Worm (Caenorhabditis elegans) whole organism, dauer: ENCODE results near the gene cyp-33C12.

ENCODE experiments used
- unc-62 ChIP-seq: sonication (generic microtip); optimal IDR thresholded peaks from 2 replicates; lab custom pipeline; 2017; ENCODE audit warnings: missing biosample characterization, missing genetic modification reagents, missing genetic modification characterization

The cyp-33C12 gene

DNA sequence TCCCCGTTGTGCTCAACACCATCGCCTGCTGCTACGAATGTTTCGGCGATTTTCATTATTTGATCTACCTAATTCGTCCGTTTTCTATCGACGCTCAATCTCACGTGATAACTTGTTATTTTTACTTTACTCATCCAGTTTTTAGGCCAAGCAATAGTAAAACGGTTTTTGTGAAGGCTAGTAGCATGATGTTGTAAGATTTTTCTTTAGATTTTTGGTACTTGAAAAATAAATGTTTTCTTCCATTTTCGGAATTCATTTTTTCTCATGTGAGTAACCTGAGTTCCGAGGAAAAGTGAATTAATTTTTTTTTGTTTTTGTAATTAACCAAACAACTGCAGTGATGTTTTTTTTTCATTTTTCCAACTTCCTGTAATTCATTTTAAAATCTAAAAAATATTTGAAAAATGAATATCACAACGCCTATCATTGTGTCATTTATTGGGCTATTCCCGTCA is 26.9 kb downstream of the cyp-33C12 start, which contains the start of gene srbc-17:
TSS of gene srbc-17 (plus strand) at position 408 of the 458 bp plus-strand sequence.
- no peak for TF ChIP-seq unc-62

DNA sequence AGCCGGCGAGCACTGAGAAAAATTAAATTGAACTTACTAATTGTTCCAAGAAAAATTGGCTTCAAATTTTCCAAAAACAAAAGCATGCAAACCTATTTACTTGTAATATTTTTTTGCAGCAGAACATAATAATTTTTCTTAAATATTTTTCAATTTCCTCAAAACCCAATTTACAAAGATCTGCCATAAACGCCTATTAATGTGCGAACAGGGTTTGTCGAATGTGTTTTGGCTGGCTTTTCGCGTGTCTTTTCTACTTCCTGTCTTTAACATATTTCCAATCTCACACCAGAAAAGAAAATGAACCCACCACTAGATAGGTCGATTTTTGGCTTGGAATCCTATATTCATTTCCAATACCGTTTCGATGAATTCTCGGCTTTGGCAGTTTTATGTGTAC is 29.0 kb downstream of the cyp-33C12 start, which contains the start of gene C45H4.18:
TSS of gene C45H4.18 (plus strand) at position 301 of the 400 bp plus-strand sequence.
- no peak for TF ChIP-seq unc-62

DNA sequence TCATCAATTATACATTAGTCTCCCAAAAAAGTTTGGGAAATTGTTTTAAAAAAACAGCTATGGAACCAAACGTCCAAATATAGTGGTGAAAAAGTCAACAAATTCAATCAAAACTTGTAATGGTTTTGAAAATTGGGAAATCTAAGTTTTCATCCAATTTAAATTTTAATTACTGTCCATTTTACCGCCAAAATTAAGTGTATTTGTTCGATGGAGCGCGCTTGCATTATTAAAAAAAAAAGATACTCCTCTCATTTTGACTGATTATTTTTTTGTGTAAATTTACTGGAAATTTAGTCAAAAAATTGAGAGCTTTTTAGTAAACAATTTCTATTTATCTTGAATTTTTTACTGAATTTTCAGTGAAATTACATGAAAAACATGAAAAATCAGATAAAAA is 29.7 kb downstream of the cyp-33C12 start:
- TF ChIP-seq unc-62, result no peak

DNA sequence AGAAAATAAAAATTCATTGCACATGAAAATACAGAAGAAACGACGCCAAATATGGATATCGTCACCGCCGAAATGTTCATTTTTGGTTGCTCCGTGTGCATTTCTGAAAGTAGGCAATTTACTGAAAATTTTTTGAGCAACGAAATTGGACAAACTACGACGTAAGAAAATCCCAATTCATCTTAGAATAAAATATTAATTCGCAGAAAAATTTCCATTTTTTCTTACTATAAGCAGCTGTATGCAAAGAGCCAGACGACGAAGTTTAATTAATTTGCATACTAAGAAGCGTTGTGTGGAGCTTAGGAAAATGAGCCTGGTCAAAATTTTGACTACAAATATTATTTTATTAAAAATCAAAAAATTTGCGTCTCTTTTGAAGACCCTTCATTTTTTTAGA is 37.5 kb downstream of the cyp-33C12 start, which contains the start of gene srbc-19:
TSS of gene srbc-19 (minus strand) at position 101 of the 400 bp plus-strand sequence.
- no peak for TF ChIP-seq unc-62

DNA sequence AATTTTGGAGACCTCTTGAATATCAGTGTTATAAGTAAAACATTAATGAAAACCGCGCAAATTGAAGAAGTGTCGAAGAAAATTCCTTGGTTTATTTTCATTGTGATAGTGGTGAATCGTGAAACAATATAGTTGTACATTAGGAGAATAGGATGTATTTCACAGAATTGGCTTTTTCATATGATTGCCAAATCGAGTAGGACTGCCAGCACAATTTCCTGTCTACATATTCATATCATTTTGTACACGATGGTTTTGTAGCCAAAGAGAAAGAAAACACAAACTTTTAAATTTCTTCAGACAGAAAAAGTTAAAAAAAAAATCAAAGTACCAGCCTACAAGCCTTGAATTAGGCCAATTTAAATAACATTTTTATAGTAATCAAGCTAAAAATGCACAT is 40.5 kb downstream of the cyp-33C12 start, which contains the start of gene str-255:
TSS of gene str-255 (minus strand) at position 101 of the 400 bp plus-strand sequence.
- TF ChIP-seq unc-62, result no peak

DNA sequence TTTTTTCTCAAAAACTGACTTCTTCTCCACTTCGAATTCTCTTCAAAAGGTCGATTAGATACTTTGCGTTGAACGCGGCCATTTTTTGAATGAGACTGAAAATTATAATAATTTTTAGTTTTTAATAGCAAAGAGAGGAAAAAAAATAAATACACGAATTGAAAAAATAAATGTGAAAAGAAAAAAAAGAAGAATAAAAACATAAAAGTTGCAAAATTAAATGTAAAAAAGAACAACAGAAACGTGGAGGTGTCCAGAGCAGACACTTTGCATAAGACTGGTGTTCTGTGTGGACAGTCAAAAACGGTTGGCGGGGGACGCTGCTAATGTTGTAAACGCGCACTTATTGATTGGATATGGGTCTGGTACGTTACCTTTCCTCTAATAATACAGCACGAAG is 44.9 kb downstream of the cyp-33C12 start, which contains the start of gene C45H4.14:
TSS of gene C45H4.14 (minus strand) at position 101 of the 400 bp plus-strand sequence.
- TF ChIP-seq unc-62, result no peak

DNA sequence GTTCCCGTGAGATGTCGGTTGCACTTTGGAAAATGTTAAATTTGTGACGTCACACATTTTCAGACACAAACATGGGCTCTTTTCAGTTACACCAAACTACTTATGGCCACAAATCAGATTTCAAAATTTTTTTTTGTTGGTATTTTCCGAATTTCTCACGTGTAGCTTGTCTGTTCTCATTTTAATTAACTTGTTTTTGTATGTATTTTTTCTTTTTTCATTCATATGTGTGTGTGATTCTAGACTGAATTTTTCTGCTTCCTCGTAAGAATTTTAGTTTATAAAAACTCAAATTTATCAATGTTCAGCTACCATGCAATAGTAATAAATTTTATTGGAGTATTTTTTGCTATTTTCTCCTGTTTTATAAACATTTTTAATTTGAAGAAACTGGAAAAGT is 47.4 kb downstream of the cyp-33C12 start, which contains the start of gene srbc-22:
TSS of gene srbc-22 (plus strand) at position 301 of the 400 bp plus-strand sequence.
- no peak for TF ChIP-seq unc-62

DNA sequence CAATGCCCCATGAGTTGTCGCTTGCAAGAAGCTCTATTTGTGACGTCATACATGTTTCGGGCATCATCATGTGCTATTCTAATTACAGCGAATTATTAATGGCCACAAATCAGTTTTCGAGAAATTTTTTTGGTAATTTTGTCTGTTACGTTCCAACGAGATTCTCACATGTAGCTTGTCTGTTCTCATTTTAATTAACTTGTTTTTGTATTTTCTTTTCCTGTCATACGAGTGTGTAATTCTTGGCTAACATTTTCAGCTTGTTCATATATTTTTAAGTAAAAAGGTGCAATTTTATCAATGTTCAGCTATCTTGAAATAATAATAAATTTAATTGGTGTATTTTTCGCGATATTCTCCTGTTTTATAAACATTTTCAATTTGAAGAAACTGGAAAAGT is 49.0 kb downstream of the cyp-33C12 start, which contains the start of gene srbc-21:
TSS of gene srbc-21 (plus strand) at position 301 of the 400 bp plus-strand sequence.
- TF ChIP-seq unc-62, result no peak

DNA sequence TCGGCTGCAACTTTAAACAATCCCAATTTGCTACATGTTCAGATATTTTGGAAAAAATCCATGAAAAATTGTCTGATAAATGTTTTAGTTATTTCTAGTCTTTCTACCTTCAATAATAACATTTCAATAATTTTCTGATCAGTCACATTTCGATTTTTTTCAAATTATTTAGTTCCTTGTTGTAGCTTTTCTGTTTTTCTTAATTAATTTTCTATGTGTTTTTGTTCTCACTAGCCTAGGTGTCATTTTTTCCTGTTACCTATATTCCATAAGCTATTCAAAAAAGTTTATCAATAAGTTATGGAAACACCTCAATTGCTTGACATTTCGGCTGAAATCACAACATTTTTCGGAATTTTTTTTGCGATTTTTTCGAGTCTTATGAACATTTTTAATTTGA is 50.9 kb downstream of the cyp-33C12 start, which contains the start of gene srbc-23:
TSS of gene srbc-23 (plus strand) at position 301 of the 400 bp plus-strand sequence.
- TF ChIP-seq unc-62, result no peak

DNA sequence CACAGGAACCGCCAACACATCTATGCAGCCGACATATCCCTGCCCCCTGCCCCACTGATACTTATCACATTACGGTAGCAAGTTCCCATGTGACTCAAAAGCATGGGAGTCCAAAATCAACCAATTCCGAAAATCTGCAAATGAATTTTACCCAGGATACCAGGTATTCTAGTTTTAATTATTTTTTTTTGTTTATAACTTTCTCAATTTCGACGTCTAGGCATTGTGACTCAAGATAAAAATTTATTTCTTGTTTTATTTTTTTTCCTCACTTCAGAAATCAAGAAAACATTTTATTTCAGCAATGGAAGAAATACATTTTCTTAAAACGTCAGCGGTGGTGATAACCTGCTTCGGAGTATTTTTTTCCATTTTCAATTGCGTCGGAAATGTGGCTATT is 52.7 kb downstream of the cyp-33C12 start, which contains the start of gene srbc-24:
TSS of gene srbc-24 (plus strand) at position 301 of the 400 bp plus-strand sequence.
- no peak for TF ChIP-seq unc-62
